Worm (Caenorhabditis elegans): ENCODE data around the gene F08G12.11.
A peak's percentile ranks its signal among the peaks of the same experiment; 100 is the strongest.

F08G12.11 gene

DNA sequence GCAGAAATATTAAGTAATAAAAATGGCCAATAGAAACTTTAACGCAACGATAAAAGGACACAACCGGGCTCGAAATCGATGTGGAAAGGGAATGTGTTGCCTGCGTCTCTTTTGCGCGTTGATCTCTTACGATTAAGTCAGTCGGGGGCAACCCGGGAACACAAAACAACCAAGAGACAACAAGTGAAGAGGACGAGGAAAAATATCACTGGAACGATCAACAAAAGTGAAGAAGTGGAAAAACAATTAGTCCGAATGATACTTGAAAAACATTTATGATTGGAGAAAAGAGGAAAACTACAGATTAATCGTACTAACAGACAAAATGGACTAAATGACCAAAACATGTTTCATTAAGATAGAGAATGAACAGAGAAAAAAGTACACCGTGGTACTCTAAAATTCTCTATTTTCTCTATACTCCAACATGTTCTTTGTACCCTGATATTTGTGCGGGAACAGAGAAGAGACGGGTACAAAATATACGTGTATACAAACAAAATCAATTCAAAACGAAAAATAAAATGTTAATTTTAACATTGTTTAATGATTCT is 5.0 kb downstream of the F08G12.11 start, which contains the start of gene F08G12.5:
Gene F08G12.5, minus strand, starts transcription at position 1 of the 554 bp plus-strand sequence.
- TF ChIP-seq mes-4 (tag; optimal IDR thresholded peaks at IDR 0.05): no peak

DNA sequence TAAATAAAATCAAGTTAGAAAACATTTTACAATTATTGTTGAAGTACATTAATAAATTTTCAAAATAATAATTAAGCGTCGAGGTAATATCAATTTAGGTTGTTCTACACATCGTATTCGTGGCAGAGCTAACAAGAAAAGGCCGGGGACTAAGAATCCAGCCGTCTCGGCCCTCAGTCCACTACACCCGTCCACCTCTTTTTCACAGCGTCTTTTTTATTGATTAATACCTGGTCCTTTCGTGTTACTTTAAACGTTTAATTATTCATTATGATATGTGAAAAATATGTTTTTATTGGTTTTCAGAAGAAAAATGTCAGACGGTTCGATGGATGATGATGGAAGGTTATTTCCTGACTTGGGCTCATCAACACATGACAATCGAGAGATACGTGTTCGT is 8.3 kb downstream of the F08G12.11 start, which contains the start of gene vhl-1:
Gene vhl-1, plus strand, starts transcription at position 301 of the 400 bp plus-strand sequence.
- TF ChIP-seq zim-3 (tag; optimal IDR thresholded peaks at IDR 0.05): no peak
- TF ChIP-seq somi-1 (GFP tag; optimal IDR thresholded peaks at IDR 0.05): no peak
- no peak for TF ChIP-seq efl-1 (GFP tag; optimal IDR thresholded peaks at IDR 0.05)

- TF ChIP-seq F39B2.1 (GFP tag; IDR thresholded peaks at IDR 0.05): no peak
- TF ChIP-seq snpc-4 (GFP tag; optimal IDR thresholded peaks at IDR 0.05): no peak
- TF ChIP-seq snpc-4 (tag; optimal IDR thresholded peaks at IDR 0.05): no peak
Measured at ce11 chrX:11305773-11306172, 9.6 kb downstream of the F08G12.11 start, which contains the start of gene F08G12.1. TSS of gene F08G12.1 (minus strand) at chrX:11305873.

DNA sequence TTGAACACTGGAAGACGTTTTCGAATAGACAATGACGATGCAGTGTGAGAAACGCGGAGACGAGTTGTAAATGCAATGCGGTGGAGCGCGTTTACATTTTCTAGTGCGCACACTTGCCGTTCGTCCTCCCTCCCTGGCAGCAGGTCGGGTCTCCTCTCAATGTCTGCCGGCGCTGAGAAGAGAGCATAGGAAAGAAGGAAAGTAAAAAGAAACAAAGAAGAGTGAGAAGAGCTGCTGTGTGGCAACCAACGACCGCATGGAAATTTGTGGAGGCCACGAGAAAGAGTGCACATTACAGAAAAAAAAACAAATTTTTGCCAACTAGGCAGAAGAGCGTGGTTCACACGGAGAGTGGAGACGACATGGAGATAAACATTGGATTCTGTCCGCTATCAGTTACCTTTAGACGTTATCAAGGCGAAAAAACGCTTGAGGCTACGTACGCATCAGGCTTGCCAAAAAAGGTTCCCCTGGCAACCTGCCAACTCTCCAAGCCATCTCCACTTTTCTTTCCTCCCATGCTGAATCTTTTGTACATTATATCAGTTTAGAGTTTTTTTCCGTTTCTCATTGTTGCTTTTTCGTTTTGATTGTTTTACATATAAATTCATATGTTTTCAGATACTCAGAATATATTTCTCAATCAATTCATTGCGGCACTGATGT is 15.6 kb downstream of the F08G12.11 start, which contains the start of the genes snrp-40.1 and F08G12.3:
Gene snrp-40.1, minus strand, starts transcription at position 143 of the 666 bp plus-strand sequence.
Gene F08G12.3, plus strand, starts transcription at position 616 of the 666 bp plus-strand sequence.
- peak; percentile 16; the same call in 1 of the 2 replicates for TF ChIP-seq egl-44 (GFP tag; IDR thresholded peaks at IDR 0.05)
- TF ChIP-seq hmg-1.2 (GFP tag; IDR thresholded peaks at IDR 0.05): peak; percentile 88
- no peak for TF ChIP-seq T26A5.8 (tag; optimal IDR thresholded peaks at IDR 0.05)
- no peak for TF ChIP-seq ceh-91 (GFP tag; IDR thresholded peaks at IDR 0.05)
- no peak for TF ChIP-seq dpff-1 (tag; optimal IDR thresholded peaks at IDR 0.05)
- no peak for TF ChIP-seq mxl-1 (tag; optimal IDR thresholded peaks at IDR 0.05)
- peak; percentile 31 for TF ChIP-seq madf-10 (tag; optimal IDR thresholded peaks at IDR 0.05)
- no peak for TF ChIP-seq nhr-179 (tag; optimal IDR thresholded peaks at IDR 0.05)
- no peak for TF ChIP-seq nhr-90 (tag; optimal IDR thresholded peaks at IDR 0.05)
- peak; percentile 80 for TF ChIP-seq pbrm-1 (GFP tag; IDR thresholded peaks at IDR 0.05)
- TF ChIP-seq unc-130 (GFP tag; optimal IDR thresholded peaks at IDR 0.05): no peak
- no peak for TF ChIP-seq lin-26 (GFP tag; IDR thresholded peaks at IDR 0.05)
- TF ChIP-seq fkh-3 (tag; optimal IDR thresholded peaks at IDR 0.05): no peak
- TF ChIP-seq snpc-4 (GFP tag; optimal IDR thresholded peaks at IDR 0.05): no peak
- peak in 3 of 4 experiments; percentile 62 to 82 (median 69) for TF ChIP-seq snpc-4 (tag; optimal IDR thresholded peaks at IDR 0.05)
- TF ChIP-seq ets-4 (GFP tag; optimal IDR thresholded peaks at IDR 0.05): peak; percentile 15
- no peak for TF ChIP-seq athp-1 (tag; optimal IDR thresholded peaks at IDR 0.05)
- peak; percentile 29 for TF ChIP-seq atf-7 (tag; optimal IDR thresholded peaks at IDR 0.05)
- TF ChIP-seq F39B2.1 (GFP tag; IDR thresholded peaks at IDR 0.05): no peak
- TF ChIP-seq rec-8 (tag; optimal IDR thresholded peaks at IDR 0.05): no peak
- TF ChIP-seq nhr-80 (tag; optimal IDR thresholded peaks at IDR 0.05): peak; percentile 98
- peak; percentile 91 for TF ChIP-seq mcd-1 (GFP tag; IDR thresholded peaks at IDR 0.05)
- TF ChIP-seq lin-54 (GFP tag; optimal IDR thresholded peaks at IDR 0.05): no peak
- TF ChIP-seq snpc-1.3 (tag; optimal IDR thresholded peaks at IDR 0.05; ENCODE audit: insufficient read depth): no peak
- no peak for TF ChIP-seq hlh-26 (GFP tag; conservative IDR thresholded peaks at IDR 0.05)
- TF ChIP-seq gei-17 (GFP tag; optimal IDR thresholded peaks at IDR 0.05): peak; percentile 12
- no peak for TF ChIP-seq attf-6 (GFP tag; IDR thresholded peaks at IDR 0.05)
- TF ChIP-seq aptf-2 (GFP tag; conservative IDR thresholded peaks at IDR 0.05): no peak
- no peak for TF ChIP-seq hsf-1 (GFP tag; IDR thresholded peaks at IDR 0.05)
- TF ChIP-seq rcor-1 (GFP tag; IDR thresholded peaks at IDR 0.05): 0 out of 2 replicates have a peak, but pooled peaks have one; percentile 21
- no peak for TF ChIP-seq B0261.1 (tag; optimal IDR thresholded peaks at IDR 0.05)
- TF ChIP-seq Y53F4B.3 (GFP tag; IDR thresholded peaks at IDR 0.05): no peak
- no peak; the same call in 1 of the 2 replicates for TF ChIP-seq egrh-3 (GFP tag; IDR thresholded peaks at IDR 0.05)
- TF ChIP-seq madf-6 (GFP tag; IDR thresholded peaks at IDR 0.05): peak; percentile 26; the same call in 1 of the 2 replicates
- no peak for TF ChIP-seq Y53G8AR.9 (GFP tag; conservative IDR thresholded peaks at IDR 0.05)
- TF ChIP-seq ceh-100 (GFP tag; IDR thresholded peaks at IDR 0.05): no peak
- no peak for TF ChIP-seq ztf-26 (tag; optimal IDR thresholded peaks at IDR 0.05)
- peak; percentile 46; the same call in 1 of the 2 replicates for TF ChIP-seq B0336.3 (GFP tag; IDR thresholded peaks at IDR 0.05)
